Fruit fly (Drosophila melanogaster): ENCODE measurements around the gene MED31.

MED31 gene

DNA sequence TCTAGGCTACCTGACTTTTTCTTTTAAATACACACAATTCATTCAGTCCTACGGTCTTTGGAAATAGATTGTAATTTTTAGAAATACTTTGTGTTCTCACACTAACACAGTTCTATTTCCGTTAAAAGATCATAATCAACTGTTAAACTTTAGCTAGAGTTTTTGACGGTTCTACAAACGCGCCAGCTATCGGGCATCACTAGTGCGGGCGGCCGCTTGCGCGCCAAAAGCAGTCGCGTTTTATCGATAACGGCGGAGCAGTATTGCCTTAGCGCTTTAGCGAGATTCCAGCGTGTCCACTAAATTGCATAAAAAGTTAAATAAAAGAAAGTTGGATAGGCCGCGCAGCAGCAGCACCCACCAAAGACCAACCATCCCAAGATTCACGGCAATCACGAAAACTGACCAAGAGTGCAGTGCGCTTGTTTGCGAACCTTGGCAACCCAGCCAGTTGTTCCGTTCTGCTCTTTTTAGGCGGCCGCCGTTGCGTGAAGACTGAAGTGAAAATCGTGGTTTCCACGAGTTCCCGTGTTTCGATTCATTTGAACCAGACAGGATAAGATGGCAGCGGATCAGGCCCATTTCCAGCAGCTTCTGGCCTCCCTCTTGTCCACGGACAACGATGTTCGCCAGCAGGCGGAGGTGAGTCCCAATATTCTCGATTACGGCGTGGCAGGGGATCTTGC lies 7.5 kb downstream of the MED31 start, which contains the start of gene Karybeta3 (continued):
- peak; percentile 66 for TF ChIP-seq caup (GFP tag; optimal IDR thresholded peaks at IDR 0.05; ENCODE audit: severe bottlenecking)
- no peak for TF ChIP-seq D (optimal IDR thresholded peaks at IDR 0.05)
- TF ChIP-seq D (GFP tag; optimal IDR thresholded peaks at IDR 0.05): peak; percentile 50
- peak; percentile 45 for TF ChIP-seq CG33557 (GFP tag; optimal IDR thresholded peaks at IDR 0.05)
- peak; percentile 66 for TF ChIP-seq B-H1 (GFP tag; IDR thresholded peaks at IDR 0.05)
- TF ChIP-seq btn (GFP tag; optimal IDR thresholded peaks at IDR 0.05): peak; percentile 76
- peak; percentile 73 for TF ChIP-seq ara (GFP tag; IDR thresholded peaks at IDR 0.05)
- peak; percentile 51 for TF ChIP-seq CG1602 (GFP tag; optimal IDR thresholded peaks at IDR 0.05)
- TF ChIP-seq CG6175 (GFP tag; IDR thresholded peaks at IDR 0.05): peak; percentile 58; the same call in 1 of the 3 replicates
- peak; percentile 73 for TF ChIP-seq CG13287 (GFP tag; IDR thresholded peaks at IDR 0.05; ENCODE audit: partially characterized antibody)
- TF ChIP-seq MBD-R2 (GFP tag; IDR thresholded peaks at IDR 0.05): peak; percentile 86
- peak; percentile 89 for TF ChIP-seq Dref (GFP tag; IDR thresholded peaks at IDR 0.05)
- no peak for TF ChIP-seq hth (optimal IDR thresholded peaks at IDR 0.05)
- TF ChIP-seq esg (GFP tag; conservative IDR thresholded peaks at IDR 0.05): peak; percentile 54; the same call in 1 of the 2 replicates
- TF ChIP-seq CG2116 (GFP tag; optimal IDR thresholded peaks at IDR 0.05): peak; percentile 88
- peak; percentile 84 for TF ChIP-seq zfh2 (GFP tag; optimal IDR thresholded peaks at IDR 0.05)
- peak; percentile 54 for TF ChIP-seq inv (GFP tag; IDR thresholded peaks at IDR 0.05; ENCODE audit: partially characterized antibody)
- peak; percentile 79 for TF ChIP-seq Atf-2 (GFP tag; optimal IDR thresholded peaks at IDR 0.05)
- peak; percentile 68; the same call in 1 of the 3 replicates for TF ChIP-seq Mrtf (GFP tag; IDR thresholded peaks at IDR 0.05)
- TF ChIP-seq HHEX (GFP tag; optimal IDR thresholded peaks at IDR 0.05): peak; percentile 76
- TF ChIP-seq ase (GFP tag; IDR thresholded peaks at IDR 0.05): peak; percentile 68; the same call in 1 of the 3 replicates
- peak; percentile 25 to 66 for TF ChIP-seq bsh (GFP tag; optimal IDR thresholded peaks at IDR 0.05)
- peak; percentile 92 for TF ChIP-seq ci (GFP tag; IDR thresholded peaks at IDR 0.05)
- no peak for TF ChIP-seq CG11504 (tag; optimal IDR thresholded peaks at IDR 0.05)
- TF ChIP-seq TFAM (GFP tag; optimal IDR thresholded peaks at IDR 0.05): peak; percentile 36
- TF ChIP-seq Ravus (GFP tag; IDR thresholded peaks at IDR 0.05): no peak; the same call in 1 of the 2 replicates
- TF ChIP-seq chm (GFP tag; IDR thresholded peaks at IDR 0.05): peak; percentile 60; the same call in 1 of the 2 replicates
- TF ChIP-seq kay (GFP tag; optimal IDR thresholded peaks at IDR 0.05): peak; percentile 71
- TF ChIP-seq CG31224 (GFP tag; IDR thresholded peaks at IDR 0.05): peak; percentile 79
- TF ChIP-seq wor (GFP tag; IDR thresholded peaks at IDR 0.05): peak; percentile 17; the same call in 1 of the 2 replicates
- peak; percentile 73 for TF ChIP-seq HLH3B (GFP tag; IDR thresholded peaks at IDR 0.05)
- TF ChIP-seq CG14710 (tag; optimal IDR thresholded peaks at IDR 0.05): peak; percentile 79
- TF ChIP-seq CG12104 (GFP tag; optimal IDR thresholded peaks at IDR 0.05): peak; percentile 18
- 0 out of 2 replicates have a peak, but pooled peaks have one; percentile 35 for TF ChIP-seq Oaz (GFP tag; IDR thresholded peaks at IDR 0.05)
- TF ChIP-seq aop (GFP tag; IDR thresholded peaks at IDR 0.05): no peak
- TF ChIP-seq CG9817 (tag; optimal IDR thresholded peaks at IDR 0.05): peak; percentile 61
- peak; percentile 75 for TF ChIP-seq p53 (GFP tag; optimal IDR thresholded peaks at IDR 0.05)
- peak; percentile 48 for TF ChIP-seq schlank (tag; optimal IDR thresholded peaks at IDR 0.05)
- no peak for TF ChIP-seq yki (optimal IDR thresholded peaks at IDR 0.05)
- TF ChIP-seq ab (GFP tag; optimal IDR thresholded peaks at IDR 0.05): no peak
- peak; percentile 73 for TF ChIP-seq CG12659 (GFP tag; optimal IDR thresholded peaks at IDR 0.05)
- peak; percentile 37; the same call in 1 of the 2 replicates for TF ChIP-seq GATAe (GFP tag; conservative IDR thresholded peaks at IDR 0.05)
- TF ChIP-seq CG7987 (GFP tag; optimal IDR thresholded peaks at IDR 0.05): peak; percentile 46
- peak; percentile 56 for TF ChIP-seq CG17361 (GFP tag; IDR thresholded peaks at IDR 0.05)
- TF ChIP-seq klu (GFP tag; IDR thresholded peaks at IDR 0.05): no peak
- TF ChIP-seq CG17802 (tag; optimal IDR thresholded peaks at IDR 0.05): peak; percentile 36
- no peak for TF ChIP-seq cad (GFP tag; optimal IDR thresholded peaks at IDR 0.05)
- TF ChIP-seq dmrt11E (tag; optimal IDR thresholded peaks at IDR 0.05): peak; percentile 5
- peak; percentile 63 for TF ChIP-seq ttk (GFP tag; IDR thresholded peaks at IDR 0.05)
- TF ChIP-seq CG8924 (tag; optimal IDR thresholded peaks at IDR 0.05): peak; percentile 46
